Fruit fly (Drosophila melanogaster) whole organism, prepupa: Measurements from ENCODE around the gene Grx3.

Experiments
- Blimp-1 ChIP-seq: fragments of 200-800 bp; sonication (Bioruptor generic); optimal IDR thresholded peaks from 3 replicates; lab custom pipeline; 2017; ENCODE audit warnings: missing biosample characterization, missing genetic modification characterization, mild to moderate bottlenecking, moderate library complexity, missing genetic modification reagents
- CG10669 ChIP-seq: fragments of 200-800 bp; sonication (Bioruptor generic); optimal IDR thresholded peaks from 3 replicates; lab custom pipeline; 2018; ENCODE audit warnings: missing biosample characterization, mild to moderate bottlenecking, missing genetic modification characterization, moderate library complexity
- CG11294 ChIP-seq: fragments of 200-800 bp; sonication (Bioruptor generic); IDR thresholded peaks from 2 replicates; pipeline ENCODE4 v1.3.6; 2022; ENCODE audit warnings: missing biosample characterization, missing genetic modification characterization
- CG11762 ChIP-seq: fragments of 200-800 bp; sonication (Bioruptor generic); optimal IDR thresholded peaks from 3 replicates; lab custom pipeline; 2016; ENCODE audit warnings: missing biosample characterization, missing genetic modification characterization; ENCODE audit not compliant: insufficient read depth
- CG11902 ChIP-seq: fragments of 200-800 bp; sonication (Bioruptor generic); optimal IDR thresholded peaks from 3 replicates; lab custom pipeline; 2016; ENCODE audit warnings: missing biosample characterization, missing genetic modification characterization
- CG32006 ChIP-seq: fragments of 200-800 bp; sonication (Bioruptor generic); optimal IDR thresholded peaks from 3 replicates; lab custom pipeline; 2017; ENCODE audit warnings: missing biosample characterization, mild to moderate bottlenecking, missing genetic modification characterization
- CG34406 ChIP-seq: fragments of 200-800 bp; sonication (Bioruptor generic); optimal IDR thresholded peaks from 3 replicates; lab custom pipeline; 2016; ENCODE audit warnings: missing biosample characterization, missing genetic modification characterization
- CG4318 ChIP-seq: fragments of 200-800 bp; sonication (Bioruptor generic); optimal IDR thresholded peaks from 3 replicates; lab custom pipeline; 2017; ENCODE audit warnings: missing biosample characterization, mild to moderate bottlenecking, missing genetic modification characterization
- CG6163 ChIP-seq: fragments of 200-800 bp; sonication (Bioruptor generic); IDR thresholded peaks from 3 replicates; pipeline ENCODE4 v1.3.6; 2022; ENCODE audit warnings: missing biosample characterization, missing genetic modification characterization
- CG6808 ChIP-seq: fragments of 200-800 bp; sonication (Bioruptor generic); optimal IDR thresholded peaks from 3 replicates; lab custom pipeline; 2017; ENCODE audit warnings: missing biosample characterization, missing genetic modification characterization, mild to moderate bottlenecking, moderate library complexity, missing genetic modification reagents
- CG7368 ChIP-seq: fragments of 200-800 bp; sonication (Bioruptor generic); optimal IDR thresholded peaks from 3 replicates; lab custom pipeline; 2016; ENCODE audit warnings: missing biosample characterization, missing genetic modification characterization
- CG8119 ChIP-seq: fragments of 200-800 bp; sonication (Bioruptor generic); IDR thresholded peaks from 3 replicates; pipeline ENCODE4 v1.3.6; 2022; ENCODE audit warnings: missing biosample characterization, missing genetic modification characterization
- CG9139 ChIP-seq: fragments of 200-800 bp; sonication (Bioruptor generic); optimal IDR thresholded peaks from 3 replicates; lab custom pipeline; 2017; ENCODE audit warnings: missing biosample characterization, mild to moderate bottlenecking, missing genetic modification characterization
- Eip75B ChIP-seq: fragments of 200-800 bp; sonication (Bioruptor generic); optimal IDR thresholded peaks from 3 replicates; lab custom pipeline; 2016; ENCODE audit warnings: missing biosample characterization, missing genetic modification characterization
- Eip78C ChIP-seq: fragments of 200-800 bp; sonication (Bioruptor generic); peaks from one replicate; lab custom pipeline; 2016; ENCODE audit warnings: missing biosample characterization, missing genetic modification characterization
- Eip93F ChIP-seq: fragments of 200-800 bp; sonication (Bioruptor generic); optimal IDR thresholded peaks from 2 replicates; lab custom pipeline; 2016; ENCODE audit warnings: missing biosample characterization, mild to moderate bottlenecking, missing genetic modification characterization
- Ets96B ChIP-seq: fragments of 200-800 bp; optimal IDR thresholded peaks from 2 replicates; lab custom pipeline; 2019; ENCODE audit warnings: missing biosample characterization, mild to moderate bottlenecking, missing genetic modification characterization, moderate library complexity
- Gug ChIP-seq: fragments of 200-800 bp; sonication (Bioruptor generic); IDR thresholded peaks from 2 replicates; pipeline ENCODE4 v1.3.6; 2022; ENCODE audit warnings: missing biosample characterization, missing genetic modification characterization
- Hr38 ChIP-seq: sonication (Bioruptor generic); optimal IDR thresholded peaks from 2 replicates; lab custom pipeline; 2016; ENCODE audit warnings: missing biosample characterization, missing genetic modification characterization
- Hr39 ChIP-seq: fragments of 200-800 bp; sonication (Bioruptor generic); optimal IDR thresholded peaks from 2 replicates; lab custom pipeline; 2016; ENCODE audit warnings: missing biosample characterization, missing genetic modification characterization
- OdsH ChIP-seq: fragments of 200-800 bp; sonication (Bioruptor generic); optimal IDR thresholded peaks from 3 replicates; lab custom pipeline; 2016; ENCODE audit warnings: missing biosample characterization, missing genetic modification characterization
- Sox102F ChIP-seq: fragments of 200-800 bp; sonication (Bioruptor generic); optimal IDR thresholded peaks from 2 replicates; lab custom pipeline; 2016; ENCODE audit warnings: missing biosample characterization, mild to moderate bottlenecking, missing genetic modification characterization
- acj6 ChIP-seq: fragments of 200-800 bp; sonication (Bioruptor generic); optimal IDR thresholded peaks from 3 replicates; lab custom pipeline; 2016; ENCODE audit warnings: missing biosample characterization, missing genetic modification characterization
- eg ChIP-seq: fragments of 200-800 bp; sonication (Bioruptor generic); IDR thresholded peaks from 3 replicates; pipeline ENCODE4 v1.3.6; 2022; ENCODE audit warnings: missing biosample characterization, missing genetic modification characterization
- esn ChIP-seq: fragments of 200-800 bp; sonication (Bioruptor generic); optimal IDR thresholded peaks from 2 replicates; lab custom pipeline; 2016; ENCODE audit warnings: missing biosample characterization, mild to moderate bottlenecking, missing genetic modification characterization, moderate library complexity
- fd59A ChIP-seq: fragments of 200-800 bp; sonication (Bioruptor generic); optimal IDR thresholded peaks from 2 replicates; lab custom pipeline; 2017; ENCODE audit warnings: missing biosample characterization, mild to moderate bottlenecking, missing genetic modification characterization, missing genetic modification reagents
- net ChIP-seq: fragments of 200-800 bp; sonication (Bioruptor generic); optimal IDR thresholded peaks from 3 replicates; lab custom pipeline; 2016; ENCODE audit warnings: missing biosample characterization, missing genetic modification characterization
- pdm3 ChIP-seq: fragments of 200-800 bp; sonication (Bioruptor generic); optimal IDR thresholded peaks from 3 replicates; lab custom pipeline; 2016; ENCODE audit warnings: missing biosample characterization, missing genetic modification characterization
- spab ChIP-seq: fragments of 200-800 bp; sonication (Bioruptor generic); optimal IDR thresholded peaks from 2 replicates; lab custom pipeline; 2017; ENCODE audit warnings: missing biosample characterization, mild to moderate bottlenecking, missing genetic modification characterization, missing genetic modification reagents
- svp ChIP-seq: fragments of 200-800 bp; sonication (Bioruptor generic); peaks from one replicate; lab custom pipeline; 2016; ENCODE audit warnings: missing biosample characterization, missing genetic modification characterization
- vri ChIP-seq: fragments of 200-800 bp; sonication (Bioruptor generic); optimal IDR thresholded peaks from 3 replicates; lab custom pipeline; 2016; ENCODE audit warnings: missing biosample characterization, mild to moderate bottlenecking, missing genetic modification characterization

Grx3 gene

DNA sequence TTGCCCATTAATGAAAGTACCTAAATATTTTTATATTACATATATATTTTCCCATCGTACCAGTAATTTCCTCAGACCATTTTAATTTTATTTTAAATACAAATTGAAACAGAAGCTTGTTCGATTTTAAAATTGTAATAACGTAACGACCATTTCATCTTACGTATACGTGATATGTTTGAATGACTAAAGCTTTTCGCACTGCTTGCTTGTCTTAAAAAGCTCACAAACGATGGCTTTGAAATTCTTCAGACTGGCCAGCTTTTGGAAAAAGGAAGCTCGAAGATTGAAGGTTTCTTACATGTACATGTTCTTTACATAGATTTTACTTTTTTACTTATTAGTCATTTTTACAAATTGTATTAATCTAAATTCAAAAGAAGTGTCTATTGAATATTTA lies 33.5 kb upstream of the Grx3 start:
- no peak for TF ChIP-seq CG32006 (GFP tag; lab: Kevin White, UChicago)
- no peak for TF ChIP-seq pdm3 (GFP tag; lab: Kevin White, UChicago)
- no peak for TF ChIP-seq vri (GFP tag; lab: Kevin White, UChicago)
- no peak for TF ChIP-seq Hr38 (GFP tag; lab: Kevin White, UChicago)
- TF ChIP-seq Eip75B (GFP tag; lab: Kevin White, UChicago), result no peak
- no peak for TF ChIP-seq Hr39 (GFP tag; lab: Kevin White, UChicago)
- TF ChIP-seq CG6163 (GFP tag; lab: Robert Waterston, UW), result no peak
- no peak for TF ChIP-seq spab
- no peak for TF ChIP-seq CG8119 (GFP tag; lab: Robert Waterston, UW)
- TF ChIP-seq CG6808 (GFP tag; lab: Kevin White, UChicago), result no peak
- TF ChIP-seq CG4318 (GFP tag; lab: Kevin White, UChicago), result no peak
- TF ChIP-seq acj6 (GFP tag; lab: Kevin White, UChicago), result no peak
- no peak for TF ChIP-seq net (GFP tag; lab: Kevin White, UChicago)
- no peak for TF ChIP-seq fd59A
- no peak for TF ChIP-seq Ets96B (tag; lab: Kevin White, UChicago)
- TF ChIP-seq Sox102F (GFP tag; lab: Kevin White, UChicago), result no peak
- no peak for TF ChIP-seq Eip93F (GFP tag; lab: Kevin White, UChicago)
- no peak for TF ChIP-seq esn (GFP tag; lab: Kevin White, UChicago)
- no peak for TF ChIP-seq eg (GFP tag; lab: Robert Waterston, UW)
- TF ChIP-seq CG11294 (GFP tag; lab: Robert Waterston, UW), result no peak

- TF ChIP-seq CG10669 (no peak), CG11902 (GFP tag; lab: Kevin White, UChicago) (no peak), Blimp-1 (GFP tag; lab: Kevin White, UChicago) (no peak), Gug (no peak)
These were observed 18.8 kb upstream of the Grx3 start, which contains the start of gene CG16826 for dm6 chr2L:13347473-13347872. Gene CG16826 (plus strand): TSS chr2L:13347773.

dm6 chr2L:13349237-13349902 lies 16.9 kb upstream of the Grx3 start:
- TF ChIP-seq CG9139 (GFP tag; lab: Kevin White, UChicago), result no peak
- TF ChIP-seq Eip78C, result peak; percentile 73

DNA sequence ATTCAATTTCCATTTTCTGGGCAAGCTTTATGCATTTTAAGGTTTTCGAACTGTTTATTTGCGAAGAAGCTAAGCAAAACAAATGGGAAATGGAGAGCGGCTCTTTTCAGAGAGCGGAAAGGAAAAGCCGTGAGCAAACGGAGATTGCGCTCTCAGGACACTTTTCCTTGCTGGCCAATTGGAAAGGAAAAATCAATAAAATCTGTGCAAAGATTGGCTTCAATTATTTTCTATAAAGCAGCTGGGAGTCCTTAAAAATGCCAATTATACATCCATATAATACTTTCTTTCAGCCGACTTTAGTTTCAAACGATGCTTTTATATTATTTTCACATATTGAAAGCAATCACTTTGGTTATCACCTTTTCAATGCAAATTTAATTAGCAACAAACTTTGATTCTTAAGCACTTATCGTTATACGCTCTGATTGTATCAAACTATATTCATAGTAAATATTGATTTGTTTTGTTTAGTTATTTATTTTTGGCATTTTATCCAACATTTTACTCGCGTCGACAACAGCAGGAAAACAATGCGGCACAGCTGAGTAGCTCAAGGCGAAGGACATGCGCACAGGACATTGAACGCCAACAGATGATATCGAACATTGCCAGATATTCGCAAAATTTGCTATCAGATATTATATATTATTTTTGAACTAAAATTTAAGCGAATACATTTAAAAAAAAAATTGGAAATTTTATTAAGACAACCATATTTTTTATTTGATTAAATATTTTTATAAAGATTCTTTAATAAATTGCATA lies 11.5 kb upstream of the Grx3 start, which contains the start of gene CG9395:
CG9395 (minus strand) TSS at position 494 of the 768 bp plus-strand sequence.
- no peak for TF ChIP-seq Hr38 (GFP tag; lab: Kevin White, UChicago)
- no peak for TF ChIP-seq svp
- TF ChIP-seq CG9139 (GFP tag; lab: Kevin White, UChicago), result no peak
- no peak for TF ChIP-seq CG34406 (GFP tag; lab: Kevin White, UChicago)
- no peak for TF ChIP-seq CG7368
- no peak for TF ChIP-seq CG11294 (GFP tag; lab: Robert Waterston, UW)
- no peak for TF ChIP-seq CG11762 (GFP tag; lab: Kevin White, UChicago)
- TF ChIP-seq OdsH, result no peak

DNA sequence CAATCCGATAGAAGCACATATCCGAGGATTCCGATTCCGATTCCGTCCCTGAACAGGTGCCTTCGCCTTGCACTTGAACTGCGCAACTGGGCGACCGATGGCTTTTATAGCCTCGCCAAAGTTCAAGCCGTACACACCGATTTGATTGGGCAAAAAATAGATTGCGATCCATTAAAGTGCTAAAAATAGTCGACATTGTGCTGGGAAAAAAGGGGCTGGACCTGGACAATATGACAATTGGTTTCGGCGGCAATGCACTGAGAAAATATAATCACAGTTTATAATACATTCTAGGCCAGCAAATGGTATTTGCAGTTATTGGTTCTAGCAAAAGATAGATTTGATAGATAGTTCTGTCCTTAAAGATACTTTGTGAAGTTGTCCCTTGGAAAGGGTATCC lies 4.8 kb upstream of the Grx3 start, which contains the start of gene CG9377:
CG9377 (minus strand) TSS at position 101 of the 400 bp plus-strand sequence.
- no peak for TF ChIP-seq Eip93F (GFP tag; lab: Kevin White, UChicago)
